Fruit fly (Drosophila melanogaster) whole organism, embryonic: ENCODE data around the gene fru.

Source experiments
- Adf1 ChIP-seq: fragments of 200-800 bp; sonication (Bioruptor generic); IDR thresholded peaks from 2 replicates; pipeline ENCODE4 v1.3.6; 2022; ENCODE audit warnings: missing biosample characterization, missing genetic modification characterization
- Asciz ChIP-seq: fragments of 200-800 bp; sonication (Bioruptor generic); optimal IDR thresholded peaks from 2 replicates; lab custom pipeline; 2017; ENCODE audit warnings: missing biosample characterization, mild to moderate bottlenecking, missing genetic modification characterization, missing genetic modification reagents
- CG10147 ChIP-seq: fragments of 200-800 bp; sonication (Bioruptor generic); optimal IDR thresholded peaks from 2 replicates; lab custom pipeline; 2019; ENCODE audit warnings: missing biosample characterization, mild to moderate bottlenecking, missing genetic modification characterization, moderate library complexity
- CG10366 ChIP-seq: fragments of 200-800 bp; sonication (Bioruptor generic); IDR thresholded peaks from 2 replicates; pipeline ENCODE4 v1.3.6; 2022; ENCODE audit warnings: missing biosample characterization, missing genetic modification characterization
- CG10462 ChIP-seq: fragments of 200-800 bp; sonication (Bioruptor generic); optimal IDR thresholded peaks from 2 replicates; lab custom pipeline; 2016; ENCODE audit warnings: missing biosample characterization, missing genetic modification characterization
- CG11723 ChIP-seq: fragments of 200-800 bp; sonication (Bioruptor generic); optimal IDR thresholded peaks from 2 replicates; lab custom pipeline; 2017; ENCODE audit warnings: missing biosample characterization, mild to moderate bottlenecking, missing genetic modification characterization
- CG12236 ChIP-seq: fragments of 200-800 bp; sonication (Bioruptor generic); optimal IDR thresholded peaks from 2 replicates; lab custom pipeline; 2016; ENCODE audit warnings: missing biosample characterization, missing genetic modification characterization
- CG12659 ChIP-seq: fragments of 200-800 bp; sonication (Bioruptor generic); optimal IDR thresholded peaks from 3 replicates; lab custom pipeline; 2017; ENCODE audit warnings: mild to moderate bottlenecking, missing biosample characterization, missing genetic modification reagents, missing genetic modification characterization
- CG14441 ChIP-seq: fragments of 200-800 bp; sonication (Bioruptor generic); IDR thresholded peaks from 2 replicates; pipeline ENCODE4 v1.3.6; 2022; ENCODE audit warnings: missing biosample characterization, missing genetic modification characterization
- CG17802 ChIP-seq: fragments of 200-800 bp; sonication (Bioruptor generic); optimal IDR thresholded peaks from 2 replicates; lab custom pipeline; 2018; ENCODE audit warnings: missing biosample characterization, mild to moderate bottlenecking, missing genetic modification characterization, moderate library complexity
- CG1832 ChIP-seq: fragments of 200-800 bp; sonication (Bioruptor generic); optimal IDR thresholded peaks from 2 replicates; lab custom pipeline; 2017; ENCODE audit warnings: missing biosample characterization, mild to moderate bottlenecking, missing genetic modification characterization, inconsistent platforms
- CG2129 ChIP-seq: fragments of 200-800 bp; sonication (Bioruptor generic); IDR thresholded peaks from 2 replicates; pipeline ENCODE4 v1.3.6; 2022; ENCODE audit warnings: missing biosample characterization, missing genetic modification characterization; ENCODE audit not compliant: partially characterized antibody
- CG2678 ChIP-seq: fragments of 200-800 bp; sonication (Bioruptor generic); optimal IDR thresholded peaks from 3 replicates; lab custom pipeline; 2019; ENCODE audit warnings: missing biosample characterization, mild to moderate bottlenecking, missing genetic modification characterization, moderate library complexity
- CG2889 ChIP-seq: fragments of 200-800 bp; sonication (Bioruptor generic); IDR thresholded peaks from 3 replicates; pipeline ENCODE4 v1.3.6; 2022; ENCODE audit warnings: missing biosample characterization, missing genetic modification characterization
- CG30020 ChIP-seq: fragments of 200-800 bp; optimal IDR thresholded peaks from 2 replicates; lab custom pipeline; 2019; ENCODE audit warnings: missing biosample characterization, mild to moderate bottlenecking, missing genetic modification characterization, moderate library complexity
- CG30403 ChIP-seq: fragments of 200-800 bp; sonication (Bioruptor generic); optimal IDR thresholded peaks from 3 replicates; lab custom pipeline; 2016; ENCODE audit warnings: missing biosample characterization, missing genetic modification characterization
- CG30431 ChIP-seq: fragments of 200-800 bp; sonication (Bioruptor generic); optimal IDR thresholded peaks from 2 replicates; lab custom pipeline; 2017; ENCODE audit warnings: missing biosample characterization, missing genetic modification characterization
- CG3847 ChIP-seq: fragments of 200-800 bp; sonication (Bioruptor generic); IDR thresholded peaks from 2 replicates; pipeline ENCODE4 v1.3.6; 2022; ENCODE audit warnings: missing biosample characterization, missing genetic modification characterization
- CG4360 ChIP-seq: fragments of 200-800 bp; sonication (Bioruptor generic); IDR thresholded peaks from 2 replicates; pipeline ENCODE4 v1.3.6; 2022; ENCODE audit warnings: missing biosample characterization, missing genetic modification characterization
- CG4424 ChIP-seq: fragments of 200-800 bp; sonication (Bioruptor generic); optimal IDR thresholded peaks from 3 replicates; lab custom pipeline; 2016; ENCODE audit warnings: missing biosample characterization, missing genetic modification characterization
- CG5953 ChIP-seq: fragments of 200-800 bp; sonication (Bioruptor generic); IDR thresholded peaks from 2 replicates; pipeline ENCODE4 v1.3.6; 2022; ENCODE audit warnings: missing biosample characterization, missing genetic modification characterization
- CG6272 ChIP-seq: fragments of 200-800 bp; sonication (Bioruptor generic); IDR thresholded peaks from 2 replicates; pipeline ENCODE4 v1.3.6; 2022; ENCODE audit warnings: missing biosample characterization, missing genetic modification characterization
- CG6813 ChIP-seq: fragments of 200-800 bp; sonication (Bioruptor generic); optimal IDR thresholded peaks from 2 replicates; lab custom pipeline; 2017; ENCODE audit warnings: missing biosample characterization, missing genetic modification characterization, mild to moderate bottlenecking, moderate library complexity, missing genetic modification reagents
- CG8290 ChIP-seq, 3 experiments: fragments of 200-800 bp; sonication (Bioruptor generic); optimal IDR thresholded peaks; 2 replicates each; lab custom pipeline; 2016 to 2019; ENCODE audit warnings: missing biosample characterization in 3 of 3, missing genetic modification characterization in 3 of 3, mild to moderate bottlenecking in 2 of 3, moderate library complexity in 1 of 3
- CHES-1-like ChIP-seq: fragments of 200-800 bp; sonication (Bioruptor generic); optimal IDR thresholded peaks from 2 replicates; lab custom pipeline; 2016; ENCODE audit warnings: missing biosample characterization, missing genetic modification characterization
- Dip2 ChIP-seq: fragments of 200-800 bp; sonication (Bioruptor generic); IDR thresholded peaks from 2 replicates; pipeline ENCODE4 v1.3.6; 2022; ENCODE audit warnings: missing biosample characterization, missing genetic modification characterization
- Drgx ChIP-seq: fragments of 200-800 bp; sonication (Bioruptor generic); IDR thresholded peaks from 2 replicates; pipeline ENCODE4 v1.3.6; 2022; ENCODE audit warnings: missing biosample characterization, missing genetic modification characterization
- Ets65A ChIP-seq: fragments of 200-800 bp; sonication (Bioruptor generic); peaks from one replicate; lab custom pipeline; 2016; ENCODE audit warnings: missing biosample characterization, missing genetic modification characterization
- Gug ChIP-seq: fragments of 200-800 bp; sonication (Bioruptor generic); IDR thresholded peaks from 4 replicates; pipeline ENCODE4 v1.3.6; 2022; ENCODE audit warnings: missing biosample characterization, missing genetic modification characterization
- Hey ChIP-seq: fragments of 200-800 bp; sonication (Bioruptor generic); optimal IDR thresholded peaks from 3 replicates; lab custom pipeline; 2018; ENCODE audit warnings: missing biosample characterization, mild to moderate bottlenecking, missing genetic modification characterization
- Meics ChIP-seq: fragments of 200-800 bp; sonication (Bioruptor generic); optimal IDR thresholded peaks from 2 replicates; lab custom pipeline; 2017; ENCODE audit warnings: missing biosample characterization, mild to moderate bottlenecking, missing genetic modification characterization
- Mes4 ChIP-seq: fragments of 200-800 bp; sonication (Bioruptor generic); optimal IDR thresholded peaks from 2 replicates; lab custom pipeline; 2016; ENCODE audit warnings: missing biosample characterization, missing genetic modification characterization
- Taf1 ChIP-seq: fragments of 200-800 bp; sonication (Bioruptor generic); IDR thresholded peaks from 2 replicates; pipeline ENCODE4 v1.3.6; 2022; ENCODE audit warnings: missing biosample characterization, missing genetic modification characterization
- aop ChIP-seq: fragments of 200-800 bp; sonication (Bioruptor generic); IDR thresholded peaks from 2 replicates; pipeline ENCODE4 v1.3.6; 2022; ENCODE audit warnings: missing biosample characterization, missing genetic modification characterization
- bcd ChIP-seq: fragments of 200-800 bp; sonication (Bioruptor generic); optimal IDR thresholded peaks from 2 replicates; lab custom pipeline; 2017; ENCODE audit warnings: missing biosample characterization, mild to moderate bottlenecking, missing genetic modification characterization
- chn ChIP-seq: fragments of 200-800 bp; sonication (Bioruptor generic); optimal IDR thresholded peaks from 2 replicates; lab custom pipeline; 2016; ENCODE audit warnings: missing biosample characterization, missing genetic modification characterization
- dan ChIP-seq: fragments of 200-800 bp; sonication (Bioruptor generic); IDR thresholded peaks from 2 replicates; pipeline ENCODE4 v1.3.6; 2022; ENCODE audit warnings: missing biosample characterization, missing genetic modification characterization
- danr ChIP-seq: fragments of 200-800 bp; sonication (Bioruptor generic); IDR thresholded peaks from 2 replicates; pipeline ENCODE4 v1.3.6; 2022; ENCODE audit warnings: missing biosample characterization, missing genetic modification characterization
- fd64A ChIP-seq: fragments of 200-800 bp; sonication (Bioruptor generic); optimal IDR thresholded peaks from 3 replicates; lab custom pipeline; 2018; ENCODE audit warnings: missing biosample characterization, mild to moderate bottlenecking, missing genetic modification characterization
- gcm2 ChIP-seq: fragments of 200-800 bp; sonication (Bioruptor generic); optimal IDR thresholded peaks from 2 replicates; lab custom pipeline; 2016; ENCODE audit warnings: missing biosample characterization, missing genetic modification characterization
- ind ChIP-seq: fragments of 200-800 bp; sonication (Bioruptor generic); optimal IDR thresholded peaks from 3 replicates; lab custom pipeline; 2016; ENCODE audit warnings: missing biosample characterization, missing genetic modification characterization
- jigr1 ChIP-seq: fragments of 200-800 bp; sonication (Bioruptor generic); IDR thresholded peaks from 3 replicates; pipeline ENCODE4 v1.3.6; 2022; ENCODE audit warnings: missing biosample characterization, missing genetic modification characterization
- lbe ChIP-seq: fragments of 200-800 bp; sonication (Bioruptor generic); optimal IDR thresholded peaks from 2 replicates; lab custom pipeline; 2016; ENCODE audit warnings: missing biosample characterization, mild to moderate bottlenecking, missing genetic modification characterization
- lilli ChIP-seq: fragments of 200-800 bp; sonication (Bioruptor generic); optimal IDR thresholded peaks from 3 replicates; lab custom pipeline; 2016; ENCODE audit warnings: missing biosample characterization, missing genetic modification characterization
- mam ChIP-seq: fragments of 200-800 bp; sonication (Bioruptor generic); optimal IDR thresholded peaks from 3 replicates; lab custom pipeline; 2016; ENCODE audit warnings: missing biosample characterization, missing genetic modification characterization
- nau ChIP-seq: fragments of 200-800 bp; sonication (Bioruptor generic); optimal IDR thresholded peaks from 3 replicates; lab custom pipeline; 2017; ENCODE audit warnings: missing biosample characterization, mild to moderate bottlenecking, missing genetic modification characterization, missing genetic modification reagents
- org-1 ChIP-seq: fragments of 200-800 bp; sonication (Bioruptor generic); optimal IDR thresholded peaks from 2 replicates; lab custom pipeline; 2017; ENCODE audit warnings: missing biosample characterization, missing genetic modification characterization
- pho ChIP-seq: fragments of 200-800 bp; sonication (Bioruptor generic); optimal IDR thresholded peaks from 2 replicates; lab custom pipeline; 2016; ENCODE audit warnings: missing biosample characterization, missing genetic modification characterization
- sd ChIP-seq: fragments of 200-800 bp; sonication (Bioruptor generic); optimal IDR thresholded peaks from 3 replicates; lab custom pipeline; 2018; ENCODE audit warnings: missing biosample characterization, mild to moderate bottlenecking, missing genetic modification characterization, moderate library complexity

fru gene

DNA sequence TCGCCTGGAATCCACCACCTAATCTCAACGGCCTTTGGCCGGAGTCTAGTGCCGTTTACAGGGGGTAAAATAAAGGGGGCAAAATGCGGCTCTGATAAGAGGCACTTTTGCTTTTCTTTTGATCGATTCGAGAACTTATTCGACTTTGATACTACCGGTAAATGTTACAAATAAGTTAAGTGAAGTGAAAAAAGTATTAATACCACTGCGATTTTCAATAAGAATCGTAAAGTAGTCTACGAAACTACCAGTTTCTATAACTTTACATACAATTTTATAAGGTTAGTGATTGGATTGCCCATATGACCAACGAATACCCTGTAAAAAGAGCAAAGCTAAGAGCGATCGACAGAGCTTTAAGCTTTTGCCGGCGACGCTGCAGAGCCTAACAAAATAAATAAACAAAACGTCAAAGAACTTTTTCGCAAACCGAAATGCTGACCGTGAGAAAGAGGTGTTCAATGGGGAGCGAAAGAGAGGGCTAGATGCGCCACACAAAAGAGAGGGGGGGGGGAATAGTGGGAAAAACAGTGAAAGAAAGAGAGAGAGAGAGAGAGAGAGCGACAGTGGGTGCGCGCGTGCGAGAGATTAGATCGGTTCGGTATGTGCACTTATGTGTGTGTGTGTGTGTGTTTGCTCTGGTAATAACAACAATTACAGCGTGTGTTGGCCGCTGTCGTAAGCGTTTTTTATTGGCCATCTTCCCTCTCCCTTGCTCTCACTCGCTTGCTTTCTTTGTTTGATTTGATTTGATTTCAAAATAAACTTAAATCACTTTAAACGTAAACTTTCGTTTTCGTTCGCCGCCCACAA, 108.6 kb downstream of the fru start (continued):
- TF ChIP-seq chn (GFP tag; lab: Kevin White, UChicago), result peak; percentile 11
- peak; percentile 25 for TF ChIP-seq CG6813
- TF ChIP-seq CG2129 (GFP tag; lab: Robert Waterston, UW), result no peak
- TF ChIP-seq mam, result peak; percentile 83
- no peak for TF ChIP-seq fd64A (GFP tag; lab: Kevin White, UChicago)
- TF ChIP-seq CG5953 (GFP tag; lab: Robert Waterston, UW), result no peak
- TF ChIP-seq CG30403 (GFP tag; lab: Kevin White, UChicago), result peak; percentile 69
- TF ChIP-seq CG17802 (tag; lab: Kevin White, UChicago), result peak; percentile 25
- TF ChIP-seq CG10147 (GFP tag; lab: Kevin White, UChicago), result no peak
- TF ChIP-seq CG11723 (GFP tag; lab: Kevin White, UChicago), result peak; percentile 27
- TF ChIP-seq nau, result peak; percentile 48
- TF ChIP-seq lbe, result peak; percentile 64
- 0 out of 2 replicates have a peak, but pooled peaks have one; percentile 13 for TF ChIP-seq danr
- TF ChIP-seq Mes4, result peak; percentile 10
- TF ChIP-seq org-1 (GFP tag; lab: Kevin White, UChicago), result peak; percentile 60
- peak; percentile 51 for TF ChIP-seq CG12659 (GFP tag; lab: Kevin White, UChicago)
- peak; percentile 31 for TF ChIP-seq CG12236 (GFP tag; lab: Kevin White, UChicago)
- TF ChIP-seq aop (GFP tag; lab: Robert Waterston, UW), result no peak
- peak; percentile 35; the same call in 1 of the 2 replicates for TF ChIP-seq CG6272 (GFP tag; lab: Robert Waterston, UW)
- no peak for TF ChIP-seq CG30020
- TF ChIP-seq sd (tag; lab: Kevin White, UChicago), result peak; percentile 91
- peak; percentile 80 for TF ChIP-seq Drgx (GFP tag; lab: Robert Waterston, UW)
- peak; percentile 62 for TF ChIP-seq bcd (GFP tag; lab: Kevin White, UChicago)
- peak; percentile 78 for TF ChIP-seq ind (GFP tag; lab: Kevin White, UChicago)
- TF ChIP-seq CG2678 (tag; lab: Kevin White, UChicago), result peak; percentile 84
- no peak for TF ChIP-seq CG8290 (GFP tag; optimal IDR thresholded peaks at IDR 0.05; lab: Kevin White, UChicago)
- TF ChIP-seq CG8290 (tag; optimal IDR thresholded peaks at IDR 0.05; lab: Kevin White, UChicago), result peak in 1 of 2 experiments; percentile 49
- TF ChIP-seq CG4424 (GFP tag; lab: Kevin White, UChicago), result peak; percentile 65
- TF ChIP-seq CG14441 (GFP tag; lab: Robert Waterston, UW), result peak; percentile 51
- TF ChIP-seq CG10462 (GFP tag; lab: Kevin White, UChicago), result no peak
- peak; percentile 87 for TF ChIP-seq Adf1 (GFP tag; lab: Robert Waterston, UW)
- TF ChIP-seq lilli (GFP tag; lab: Kevin White, UChicago), result peak; percentile 81
- peak; percentile 57 for TF ChIP-seq Asciz (GFP tag; lab: Kevin White, UChicago)
- peak; percentile 29; the same call in 1 of the 3 replicates for TF ChIP-seq CG2889 (GFP tag; lab: Robert Waterston, UW)
- peak; percentile 80 for TF ChIP-seq CG1832 (GFP tag; lab: Kevin White, UChicago)
- peak; percentile 30; the same call in 1 of the 2 replicates for TF ChIP-seq CG3847 (GFP tag; lab: Robert Waterston, UW)
- TF ChIP-seq gcm2 (GFP tag; lab: Kevin White, UChicago), result no peak
- peak; percentile 86 for TF ChIP-seq Ets65A (GFP tag; lab: Kevin White, UChicago)
- TF ChIP-seq Dip2 (GFP tag; lab: Robert Waterston, UW), result no peak
- peak; percentile 36; the same call in 1 of the 4 replicates for TF ChIP-seq Gug (GFP tag; lab: Robert Waterston, UW)
- TF ChIP-seq Meics, result peak; percentile 85
- TF ChIP-seq Hey (tag; lab: Kevin White, UChicago), result peak; percentile 44
- TF ChIP-seq pho (GFP tag; lab: Kevin White, UChicago), result peak; percentile 71
- TF ChIP-seq Taf1 (GFP tag; lab: Robert Waterston, UW), result peak; percentile 39; the same call in 1 of the 2 replicates
- TF ChIP-seq CG4360 (GFP tag; lab: Robert Waterston, UW), result peak; percentile 36; the same call in 1 of the 2 replicates
- TF ChIP-seq jigr1 (GFP tag; lab: Robert Waterston, UW), result no peak
- TF ChIP-seq dan (GFP tag; lab: Robert Waterston, UW), result no peak
- TF ChIP-seq CHES-1-like (GFP tag; lab: Kevin White, UChicago), result peak; percentile 40
- TF ChIP-seq CG10366 (GFP tag; lab: Robert Waterston, UW), result peak; percentile 40
- TF ChIP-seq CG30431 (GFP tag; lab: Kevin White, UChicago), result peak; percentile 12
